Worm (Caenorhabditis elegans): ENCODE data around the gene B0416.5.

The B0416.5 gene

DNA sequence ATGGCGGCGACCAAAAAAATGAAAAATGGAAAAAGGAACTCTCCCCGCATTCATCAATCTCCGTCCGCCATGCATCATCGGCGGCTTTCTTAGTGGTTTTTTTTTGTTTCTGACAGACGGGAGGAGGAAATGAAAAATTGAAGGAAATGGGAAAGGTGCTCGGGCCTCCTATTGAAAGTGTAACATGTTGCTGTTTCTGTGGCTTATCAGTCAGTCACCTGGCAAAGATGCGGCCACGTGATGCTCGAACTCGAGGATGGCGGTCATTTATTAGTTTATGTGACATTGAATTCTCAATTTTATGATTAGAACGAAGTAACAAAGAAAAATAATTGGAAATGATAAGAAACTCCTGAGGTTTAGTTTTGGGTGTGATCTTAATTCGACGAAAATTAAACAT is 6.0 kb downstream of the B0416.5 start:
- no peak for TF ChIP-seq unc-62 (GFP tag; optimal IDR thresholded peaks at IDR 0.05)

DNA sequence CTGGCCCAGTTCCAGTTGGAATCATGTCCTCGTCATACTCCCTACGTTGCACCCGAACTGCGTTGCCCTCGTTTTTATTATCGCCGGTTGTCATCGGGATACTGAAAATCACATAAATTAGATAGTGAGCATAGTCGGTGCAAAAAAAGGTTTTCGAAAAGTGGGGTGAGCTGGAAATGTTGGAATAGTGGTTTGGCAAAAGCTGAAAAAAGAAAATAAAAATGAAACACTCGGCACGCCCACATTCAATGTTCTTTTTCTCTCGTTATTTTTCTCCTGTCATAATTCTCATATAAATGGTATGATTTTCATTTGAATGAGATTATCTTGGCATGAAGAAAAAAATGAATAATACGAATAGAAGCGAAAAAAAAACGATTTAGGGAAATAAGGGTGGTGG is 6.4 kb downstream of the B0416.5 start, which contains the start of gene F18G5.6:
TSS of gene F18G5.6 (minus strand) at position 101 of the 400 bp plus-strand sequence.
- TF ChIP-seq unc-62 (GFP tag; optimal IDR thresholded peaks at IDR 0.05), result no peak

DNA sequence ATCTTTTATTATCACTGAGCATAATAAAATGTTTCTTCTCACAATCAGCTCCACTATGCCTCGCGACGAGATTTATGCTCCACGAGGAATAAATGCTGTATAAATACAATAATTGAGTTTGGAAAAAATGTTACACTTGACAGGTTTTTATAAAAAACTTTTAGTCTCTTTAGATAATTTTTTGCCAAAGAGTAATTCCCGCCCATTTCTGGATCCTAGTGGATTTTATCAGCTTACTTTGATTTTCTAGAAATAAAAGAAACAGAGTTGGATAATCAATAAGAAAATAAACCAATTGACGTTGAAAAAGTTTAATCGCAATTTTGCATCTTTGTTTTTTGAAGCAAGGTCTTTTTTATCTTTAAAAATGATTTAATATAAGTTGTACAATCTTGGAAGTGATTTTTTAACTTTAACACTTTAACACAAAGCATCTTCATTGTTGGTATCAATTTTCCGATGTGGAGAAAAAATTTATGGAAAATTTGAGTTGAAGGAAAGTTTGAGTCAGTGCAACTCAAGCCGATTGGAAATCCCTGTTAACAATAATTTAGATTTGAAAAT is 8.9 kb downstream of the B0416.5 start:
- TF ChIP-seq unc-62 (GFP tag; optimal IDR thresholded peaks at IDR 0.05), result no peak

DNA sequence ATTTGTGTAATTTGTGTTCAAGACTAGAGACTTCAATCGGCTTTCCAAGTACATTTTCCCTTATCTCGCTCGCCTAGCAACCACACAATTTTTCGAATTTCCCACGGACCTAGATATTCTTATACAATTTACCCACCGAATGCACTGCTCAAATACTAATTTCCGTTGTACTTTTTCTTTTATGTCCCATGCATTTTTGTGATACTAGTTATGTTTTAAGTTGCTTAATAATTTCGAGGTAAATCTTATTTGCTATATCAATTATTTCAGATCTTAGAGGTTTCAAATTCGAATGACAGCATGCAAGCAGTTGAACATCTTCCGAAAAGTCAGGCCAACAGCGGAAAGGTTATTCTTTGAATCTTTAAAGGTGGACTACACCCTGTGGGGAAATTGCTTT is 11.1 kb downstream of the B0416.5 start, which contains the start of gene F18G5.1:
TSS of gene F18G5.1 (plus strand) at position 301 of the 400 bp plus-strand sequence.
- TF ChIP-seq unc-62 (GFP tag; optimal IDR thresholded peaks at IDR 0.05), result no peak

DNA sequence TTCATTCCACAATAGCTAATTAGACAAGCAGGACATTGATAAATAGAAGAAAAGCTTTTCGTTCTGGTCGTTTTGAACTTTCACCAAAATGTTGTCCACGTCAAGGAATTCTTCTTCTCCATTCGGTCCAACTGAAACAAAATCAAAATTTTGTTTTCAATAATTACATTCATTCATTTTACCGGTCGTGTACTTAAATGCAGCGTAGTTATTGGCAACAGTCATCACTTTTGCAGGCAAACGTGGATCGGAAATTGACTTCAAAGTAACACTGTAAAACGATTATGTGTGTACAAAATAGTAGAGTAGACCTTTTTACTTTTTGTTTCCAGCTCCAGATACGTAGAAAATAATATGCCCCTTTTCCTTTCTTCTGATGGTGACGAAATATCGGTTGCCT is 14.7 kb downstream of the B0416.5 start:
- TF ChIP-seq unc-62 (GFP tag; optimal IDR thresholded peaks at IDR 0.05), result no peak

DNA sequence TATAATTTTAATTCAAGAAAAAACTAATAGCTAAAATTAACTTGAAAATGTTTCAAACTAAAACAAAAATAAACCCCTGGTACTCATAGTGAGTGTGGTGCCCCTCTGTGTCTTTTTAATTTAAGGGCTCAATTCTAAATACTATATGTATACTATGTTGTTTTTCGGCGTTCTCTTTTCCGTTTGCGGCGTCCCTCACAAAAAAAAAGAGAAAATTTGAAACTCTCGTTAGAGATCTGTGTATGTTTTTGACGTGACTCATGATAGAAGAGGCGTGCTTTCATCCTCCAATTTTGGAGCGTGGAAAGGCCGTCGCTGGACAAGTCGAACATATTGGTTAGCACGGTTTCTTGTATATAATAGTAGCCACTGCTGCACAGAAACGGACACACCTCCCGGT is 19.2 kb downstream of the B0416.5 start, which contains the start of gene pes-8:
TSS of gene pes-8 (plus strand) at position 301 of the 400 bp plus-strand sequence.
- no peak for TF ChIP-seq unc-62 (GFP tag; optimal IDR thresholded peaks at IDR 0.05)

DNA sequence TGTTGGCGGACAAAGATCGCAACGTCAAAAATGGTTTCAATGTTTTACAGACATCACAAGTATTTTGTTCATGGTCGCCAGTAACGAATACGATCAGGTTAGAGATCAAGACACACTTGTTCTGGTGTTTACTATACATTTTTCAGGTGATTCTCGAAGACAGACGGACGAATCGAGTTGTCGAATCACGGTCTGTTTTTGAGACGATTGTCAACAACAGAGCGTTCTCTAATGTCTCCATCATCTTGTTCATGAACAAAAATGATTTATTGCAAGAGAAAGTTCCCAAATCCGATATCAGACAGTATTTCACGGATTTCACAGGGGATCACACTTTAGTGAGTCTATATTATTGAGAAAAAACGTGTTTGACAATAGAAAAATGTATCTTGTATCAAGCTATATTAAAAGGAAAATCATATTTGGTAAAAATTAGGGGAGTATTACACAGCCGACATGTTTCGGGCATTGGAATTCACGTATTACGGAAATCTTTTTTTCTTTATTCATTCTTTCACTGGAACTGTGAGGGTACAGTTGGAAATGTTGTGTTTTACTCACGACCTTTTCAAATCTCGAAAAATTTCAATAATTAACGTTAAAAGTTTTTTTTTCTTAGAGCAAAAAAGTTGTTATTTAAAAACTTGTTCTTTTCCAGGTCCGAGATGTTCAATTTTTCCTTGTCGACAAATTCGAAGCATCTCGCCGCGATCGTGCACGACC is 22.4 kb downstream of the B0416.5 start:
- no peak for TF ChIP-seq unc-62 (GFP tag; optimal IDR thresholded peaks at IDR 0.05)

DNA sequence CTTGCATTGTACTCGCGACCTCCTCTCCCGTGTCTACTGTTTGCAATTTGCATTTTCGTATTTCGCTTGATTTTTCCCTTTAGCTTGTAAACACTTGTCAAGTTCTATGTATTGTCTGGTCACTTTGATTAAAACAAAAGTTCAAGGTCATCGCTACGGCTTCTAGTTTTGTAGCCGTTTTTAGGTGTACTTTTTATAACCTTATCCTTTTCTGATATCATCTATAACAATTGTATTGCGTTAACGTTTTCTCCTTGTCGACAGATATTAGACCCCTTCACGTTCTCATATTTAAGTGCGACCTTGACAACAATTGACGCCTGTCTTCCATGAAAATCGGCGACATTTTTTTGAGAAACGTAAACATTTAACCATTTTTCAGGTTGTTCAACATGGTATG is 24.0 kb downstream of the B0416.5 start:
- no peak for TF ChIP-seq unc-62 (GFP tag; optimal IDR thresholded peaks at IDR 0.05)

DNA sequence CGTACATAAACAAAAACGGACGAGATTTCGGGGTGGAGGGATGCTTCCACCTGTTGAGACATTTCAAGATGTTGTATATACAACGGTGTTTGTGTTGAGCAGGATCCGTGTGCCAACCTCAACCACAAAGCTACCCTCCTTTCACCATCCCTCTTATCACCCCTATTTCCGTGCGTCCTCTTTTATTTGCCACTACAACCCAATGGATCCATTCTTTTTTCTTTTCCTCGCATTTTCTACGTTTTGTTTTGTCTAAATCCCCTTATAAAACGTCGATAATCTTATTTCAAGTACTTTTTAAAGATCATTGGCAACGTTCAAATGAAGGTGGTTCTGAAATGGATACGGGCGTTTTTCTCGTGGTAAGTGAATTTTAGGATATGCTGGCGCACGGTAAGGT is 27.4 kb downstream of the B0416.5 start, which contains the start of gene gpa-12:
TSS of gene gpa-12 (plus strand) at position 301 of the 400 bp plus-strand sequence.
- TF ChIP-seq unc-62 (GFP tag; optimal IDR thresholded peaks at IDR 0.05), result no peak

DNA sequence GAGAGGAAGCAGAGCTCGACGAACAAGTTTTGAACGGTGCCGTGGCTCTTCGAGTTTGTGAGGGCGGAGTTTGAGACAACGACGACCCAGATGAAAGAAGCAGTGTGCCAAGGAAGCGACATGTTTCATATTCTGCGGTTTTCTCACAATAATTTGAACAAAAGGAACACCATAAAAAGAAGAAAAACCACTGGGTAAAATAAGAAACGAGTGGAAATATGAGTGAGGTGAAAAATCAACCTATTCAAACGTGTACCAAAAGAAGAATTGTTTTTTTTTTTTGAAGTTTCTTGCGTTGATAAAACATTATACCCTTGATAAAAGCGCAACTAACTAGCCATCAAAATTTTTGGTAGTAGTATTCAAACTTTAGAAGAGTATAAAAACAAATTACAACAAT is 28.5 kb downstream of the B0416.5 start, which contains the start of gene lgc-4:
TSS of gene lgc-4 (minus strand) at position 101 of the 400 bp plus-strand sequence.
- TF ChIP-seq unc-62 (GFP tag; optimal IDR thresholded peaks at IDR 0.05), result no peak

DNA sequence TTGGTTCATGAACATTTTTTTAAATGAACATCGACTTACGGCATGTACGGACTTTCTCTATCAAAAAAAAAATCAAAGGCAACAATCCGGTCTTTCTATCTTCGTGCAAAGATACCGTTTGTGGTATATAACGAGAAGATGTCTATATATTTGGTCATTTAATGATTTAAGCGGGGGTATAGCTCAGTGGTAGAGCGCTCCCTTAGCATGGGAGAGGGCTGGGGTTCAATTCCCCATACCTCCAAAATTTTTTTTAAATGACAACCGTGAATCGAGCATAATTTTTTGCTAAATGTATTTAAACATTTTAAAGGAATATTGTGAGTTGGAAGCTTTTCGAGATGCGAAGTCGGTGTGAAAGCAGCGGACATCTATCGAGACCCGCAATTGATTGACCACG is 32.0 kb downstream of the B0416.5 start:
- no peak for TF ChIP-seq unc-62 (GFP tag; optimal IDR thresholded peaks at IDR 0.05)

DNA sequence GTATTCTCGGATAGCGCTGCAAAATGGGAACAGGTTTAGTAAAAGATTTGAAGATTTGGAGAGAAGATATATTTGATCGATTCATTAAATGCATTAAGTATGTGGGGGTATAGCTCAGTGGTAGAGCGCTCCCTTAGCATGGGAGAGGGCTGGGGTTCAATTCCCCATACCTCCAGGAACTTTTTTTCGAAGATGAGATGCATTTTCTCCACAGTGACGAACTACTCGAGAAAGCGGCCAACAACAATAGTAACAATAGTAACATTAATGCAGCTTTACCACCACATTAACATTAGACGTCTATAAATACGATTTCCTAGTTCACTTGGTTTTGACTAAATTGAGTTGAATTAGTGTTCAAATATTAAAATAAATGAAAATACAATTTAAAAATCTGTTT is 32.9 kb downstream of the B0416.5 start:
- no peak for TF ChIP-seq unc-62 (GFP tag; optimal IDR thresholded peaks at IDR 0.05)

DNA sequence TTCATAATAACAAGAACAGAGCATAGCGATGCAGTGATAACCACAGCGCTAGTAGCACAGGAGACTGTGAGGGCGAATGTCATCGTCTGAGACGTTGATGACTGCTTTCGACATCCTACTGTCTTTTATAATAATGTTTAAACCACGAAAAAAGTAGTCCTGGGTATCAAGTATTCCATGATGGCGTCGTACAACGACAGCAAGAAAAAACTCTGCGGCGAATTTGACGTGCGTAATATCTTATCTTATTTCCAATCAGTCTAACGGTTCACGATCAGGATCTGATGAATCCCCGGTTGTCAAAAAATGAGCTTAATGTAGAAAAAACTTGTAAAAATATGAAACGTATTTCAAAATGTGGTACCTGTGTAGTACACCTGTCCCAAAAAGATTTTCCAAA is 36.1 kb downstream of the B0416.5 start, which contains the start of gene col-175:
TSS of gene col-175 (minus strand) at position 101 of the 400 bp plus-strand sequence.
- TF ChIP-seq unc-62 (GFP tag; optimal IDR thresholded peaks at IDR 0.05), result no peak

DNA sequence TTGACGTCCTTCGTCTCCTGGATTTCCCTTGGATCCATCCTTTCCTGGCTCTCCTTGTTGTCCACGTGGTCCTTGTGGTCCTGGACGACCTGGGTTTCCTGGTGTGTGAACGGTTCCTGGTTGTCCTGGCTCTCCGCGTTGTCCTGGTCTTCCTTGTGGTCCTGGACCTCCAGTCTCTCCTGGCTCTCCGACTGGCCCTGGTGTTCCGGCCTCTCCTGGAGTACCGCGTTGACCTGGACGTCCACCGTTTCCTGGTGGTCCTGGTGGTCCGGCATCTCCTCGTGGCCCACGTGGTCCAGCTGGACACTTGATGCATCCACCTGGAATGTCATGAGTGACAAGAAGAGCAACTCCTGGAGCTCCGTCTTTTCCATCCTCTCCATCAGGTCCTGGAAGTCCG is 36.8 kb downstream of the B0416.5 start:
- no peak for TF ChIP-seq unc-62 (GFP tag; optimal IDR thresholded peaks at IDR 0.05)

DNA sequence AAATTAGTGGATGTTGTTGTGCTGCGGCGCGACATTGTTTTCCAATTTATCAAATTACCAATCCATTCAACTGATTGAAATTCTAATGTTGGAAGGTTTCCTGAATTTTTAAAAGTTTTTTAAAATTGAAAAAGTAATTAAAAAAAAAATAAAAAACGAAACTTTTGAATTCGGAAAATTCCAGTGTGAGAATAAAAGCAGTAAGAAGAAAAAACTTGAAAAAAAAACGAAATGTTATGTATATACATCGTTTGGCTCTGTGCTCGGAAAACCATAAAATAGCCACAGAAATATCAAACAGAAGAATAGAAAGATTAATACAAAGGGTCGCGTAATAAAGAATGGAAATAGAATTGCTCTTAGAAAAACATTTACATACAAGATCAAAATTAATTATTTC is 38.6 kb downstream of the B0416.5 start, which contains the start of gene vav-1:
TSS of gene vav-1 (minus strand) at position 101 of the 400 bp plus-strand sequence.
- TF ChIP-seq unc-62 (GFP tag; optimal IDR thresholded peaks at IDR 0.05), result no peak

DNA sequence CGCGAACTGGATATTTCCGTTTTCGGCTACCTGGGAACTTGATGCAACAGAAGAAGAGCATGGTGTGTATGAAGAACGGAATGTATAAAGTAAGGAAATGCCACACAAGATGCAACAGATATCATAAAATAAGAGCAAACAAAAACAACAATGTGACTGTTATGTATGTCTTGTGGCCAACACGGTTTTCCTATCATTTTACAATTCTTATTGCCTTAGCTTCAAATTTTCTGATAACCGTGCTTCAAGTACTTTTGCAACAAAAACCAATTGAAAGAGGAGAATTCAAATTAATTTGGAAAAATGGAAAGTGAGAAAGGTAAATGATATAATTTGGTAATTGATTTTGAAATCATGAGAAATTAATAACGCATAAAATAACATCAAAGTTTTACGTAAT is 39.1 kb downstream of the B0416.5 start:
- no peak for TF ChIP-seq unc-62 (GFP tag; optimal IDR thresholded peaks at IDR 0.05)

DNA sequence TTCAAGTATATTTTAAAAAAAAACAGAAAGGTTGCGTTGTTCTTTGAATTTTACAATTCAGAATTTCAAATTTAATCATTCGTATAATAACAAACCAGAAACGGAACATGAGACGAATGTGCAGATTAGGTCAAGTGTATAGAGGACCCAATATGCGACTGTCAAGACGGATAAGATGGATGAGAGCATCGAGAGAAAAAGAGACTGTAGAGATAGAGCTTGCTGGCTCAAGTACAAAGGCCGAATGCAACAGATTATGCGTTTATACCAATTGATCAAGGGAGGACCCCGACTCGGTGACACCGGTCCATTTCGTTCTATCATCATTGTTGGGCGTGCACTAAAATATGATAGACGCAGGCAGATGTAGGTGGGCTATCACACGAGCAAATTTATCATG is 40.3 kb downstream of the B0416.5 start:
- no peak for TF ChIP-seq unc-62 (GFP tag; optimal IDR thresholded peaks at IDR 0.05)
